Worm (Caenorhabditis elegans) whole organism, L1 larva: ENCODE data around the gene Y53F4B.21.

Experiments used
- blmp-1 ChIP-seq: fragments of 150-350 bp; optimal IDR thresholded peaks from 2 replicates; lab custom pipeline; 2014; ENCODE audit warnings: missing biosample characterization, missing genetic modification characterization
- ceh-88 ChIP-seq: fragments of 200-800 bp; sonication (Bioruptor generic); IDR thresholded peaks from 2 replicates; pipeline ENCODE4 v1.3.6; 2022; ENCODE audit warnings: missing genetic modification characterization, missing compliant biosample characterization
- egl-27 ChIP-seq, 2 experiments: fragments of 150-350 bp in 1 of 2; sonication (generic microtip); optimal IDR thresholded peaks; 3 replicates each; lab custom pipeline; 2017 to 2018; ENCODE audit warnings: missing biosample characterization in 2 of 2, missing genetic modification characterization in 2 of 2, missing genetic modification reagents in 2 of 2

DNA sequence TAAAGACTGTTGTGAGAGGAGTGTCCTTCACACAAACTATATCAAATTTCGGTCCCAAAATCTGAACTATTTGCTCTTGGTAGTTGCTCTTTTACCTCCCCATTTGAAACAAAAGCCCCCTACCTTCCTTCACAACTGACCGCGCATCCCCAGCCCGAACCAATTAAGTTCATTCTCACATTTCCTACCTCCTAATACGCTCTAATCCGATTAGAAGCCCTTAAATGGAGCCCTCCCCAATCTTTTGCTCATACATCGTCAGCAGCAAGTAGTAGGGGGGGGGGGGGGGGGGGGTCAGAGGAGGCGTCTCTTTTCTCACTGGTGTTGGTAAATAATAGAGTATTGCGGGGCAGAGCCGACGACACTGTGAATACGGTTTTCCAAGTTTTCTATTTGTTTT is 9.4 kb upstream of the Y53F4B.21 start:
- TF ChIP-seq blmp-1 (no peak), egl-27 (tag; optimal IDR thresholded peaks at IDR 0.05; lab: Kevin White, UChicago) (no peak), ceh-88 (no peak)
